Fruit fly (Drosophila melanogaster) whole organism, embryonic: ENCODE results near the gene CG34276.

Experiments used
- Atf6 ChIP-seq: fragments of 200-800 bp; sonication (Bioruptor generic); IDR thresholded peaks from 2 replicates; pipeline ENCODE4 v1.3.6; 2022; ENCODE audit warnings: missing biosample characterization, missing genetic modification characterization
- B-H1 ChIP-seq: fragments of 200-800 bp; sonication (Bioruptor generic); IDR thresholded peaks from 3 replicates; pipeline ENCODE4 v1.3.6; 2022; ENCODE audit warnings: missing biosample characterization, missing genetic modification characterization
- CG10147 ChIP-seq: fragments of 200-800 bp; sonication (Bioruptor generic); optimal IDR thresholded peaks from 2 replicates; lab custom pipeline; 2019; ENCODE audit warnings: missing biosample characterization, mild to moderate bottlenecking, missing genetic modification characterization, moderate library complexity
- CG10267 ChIP-seq: fragments of 200-800 bp; sonication (Bioruptor generic); optimal IDR thresholded peaks from 2 replicates; lab custom pipeline; 2018; ENCODE audit warnings: missing biosample characterization, mild to moderate bottlenecking, missing genetic modification characterization, moderate library complexity
- CG10274 ChIP-seq: fragments of 200-800 bp; sonication (Bioruptor generic); optimal IDR thresholded peaks from 3 replicates; lab custom pipeline; 2017; ENCODE audit warnings: missing biosample characterization, mild to moderate bottlenecking, missing genetic modification characterization
- CG11085 ChIP-seq: fragments of 200-800 bp; sonication (Bioruptor generic); IDR thresholded peaks from 2 replicates; pipeline ENCODE4 v1.3.6; 2022; ENCODE audit warnings: missing biosample characterization, missing genetic modification characterization
- CG12659 ChIP-seq: fragments of 200-800 bp; sonication (Bioruptor generic); optimal IDR thresholded peaks from 3 replicates; lab custom pipeline; 2017; ENCODE audit warnings: mild to moderate bottlenecking, missing biosample characterization, missing genetic modification reagents, missing genetic modification characterization
- CG13424 ChIP-seq: fragments of 200-800 bp; sonication (Bioruptor generic); optimal IDR thresholded peaks from 2 replicates; lab custom pipeline; 2019; ENCODE audit warnings: missing biosample characterization, mild to moderate bottlenecking, missing genetic modification characterization, moderate library complexity
- CG14965 ChIP-seq: fragments of 200-800 bp; sonication (Bioruptor generic); optimal IDR thresholded peaks from 2 replicates; lab custom pipeline; 2016; ENCODE audit warnings: missing biosample characterization, missing genetic modification characterization, borderline replicate concordance
- CG15011 ChIP-seq: fragments of 200-800 bp; sonication (Bioruptor generic); optimal IDR thresholded peaks from 3 replicates; lab custom pipeline; 2018; ENCODE audit warnings: missing biosample characterization, mild to moderate bottlenecking, missing genetic modification characterization
- CG15696 ChIP-seq: fragments of 200-800 bp; sonication (Bioruptor generic); optimal IDR thresholded peaks from 2 replicates; lab custom pipeline; 2019; ENCODE audit warnings: missing biosample characterization, mild to moderate bottlenecking, missing genetic modification characterization, moderate library complexity
- CG1602 ChIP-seq: fragments of 200-800 bp; sonication (Bioruptor generic); optimal IDR thresholded peaks from 3 replicates; lab custom pipeline; 2016; ENCODE audit warnings: missing biosample characterization, missing genetic modification characterization
- CG16815 ChIP-seq: fragments of 200-800 bp; sonication (Bioruptor generic); optimal IDR thresholded peaks from 3 replicates; lab custom pipeline; 2017; ENCODE audit warnings: missing biosample characterization, mild to moderate bottlenecking, missing genetic modification characterization
- CG2678 ChIP-seq: fragments of 200-800 bp; sonication (Bioruptor generic); optimal IDR thresholded peaks from 3 replicates; lab custom pipeline; 2019; ENCODE audit warnings: missing biosample characterization, mild to moderate bottlenecking, missing genetic modification characterization, moderate library complexity
- CG30431 ChIP-seq: fragments of 200-800 bp; sonication (Bioruptor generic); optimal IDR thresholded peaks from 2 replicates; lab custom pipeline; 2017; ENCODE audit warnings: missing biosample characterization, missing genetic modification characterization
- CG32772 ChIP-seq: fragments of 200-800 bp; sonication (Bioruptor generic); IDR thresholded peaks from 2 replicates; pipeline ENCODE4 v1.3.6; 2022; ENCODE audit warnings: missing biosample characterization, missing genetic modification characterization
- CG3281 ChIP-seq: fragments of 200-800 bp; sonication (Bioruptor generic); optimal IDR thresholded peaks from 3 replicates; lab custom pipeline; 2017; ENCODE audit warnings: missing biosample characterization, mild to moderate bottlenecking, missing genetic modification characterization
- CG3847 ChIP-seq: fragments of 200-800 bp; sonication (Bioruptor generic); IDR thresholded peaks from 2 replicates; pipeline ENCODE4 v1.3.6; 2022; ENCODE audit warnings: missing biosample characterization, missing genetic modification characterization
- CG4617 ChIP-seq: fragments of 200-800 bp; sonication (Bioruptor generic); optimal IDR thresholded peaks from 3 replicates; lab custom pipeline; 2016; ENCODE audit warnings: missing biosample characterization, missing genetic modification characterization, borderline replicate concordance
- CG5245 ChIP-seq: fragments of 200-800 bp; sonication (Bioruptor generic); optimal IDR thresholded peaks from 3 replicates; lab custom pipeline; 2016; ENCODE audit warnings: missing biosample characterization, missing genetic modification characterization
- CG6765 ChIP-seq: fragments of 200-800 bp; sonication (Bioruptor generic); optimal IDR thresholded peaks from 3 replicates; lab custom pipeline; 2017; ENCODE audit warnings: missing biosample characterization, mild to moderate bottlenecking, missing genetic modification characterization
- CTCF ChIP-seq: fragments of 200-800 bp; sonication (Bioruptor generic); optimal IDR thresholded peaks from 2 replicates; lab custom pipeline; 2017; ENCODE audit warnings: missing biosample characterization, mild to moderate bottlenecking, missing genetic modification characterization, moderate library complexity
- Dip2 ChIP-seq: fragments of 200-800 bp; sonication (Bioruptor generic); IDR thresholded peaks from 2 replicates; pipeline ENCODE4 v1.3.6; 2022; ENCODE audit warnings: missing biosample characterization, missing genetic modification characterization
- Fer1 ChIP-seq: fragments of 200-800 bp; sonication (Bioruptor generic); optimal IDR thresholded peaks from 2 replicates; lab custom pipeline; 2017; ENCODE audit warnings: missing biosample characterization, mild to moderate bottlenecking, missing genetic modification characterization
- GATAe ChIP-seq: fragments of 200-800 bp; sonication (Bioruptor generic); conservative IDR thresholded peaks from 2 replicates; pipeline ENCODE4 v1.3.6; 2022; ENCODE audit warnings: missing biosample characterization, missing genetic modification characterization
- Hmx ChIP-seq: fragments of 200-800 bp; sonication (Bioruptor generic); optimal IDR thresholded peaks from 2 replicates; lab custom pipeline; 2016; ENCODE audit warnings: missing biosample characterization, missing genetic modification characterization
- Hr51 ChIP-seq, 2 experiments: fragments of 200-800 bp; sonication (Bioruptor generic); optimal IDR thresholded peaks; 2 replicates in 1 of 2; 3 replicates in 1 of 2; lab custom pipeline; 2016 to 2018; ENCODE audit warnings: missing biosample characterization in 2 of 2, missing genetic modification characterization in 2 of 2, mild to moderate bottlenecking in 1 of 2, moderate library complexity in 1 of 2
- Lhr ChIP-seq: fragments of 200-800 bp; sonication (Bioruptor generic); optimal IDR thresholded peaks from 3 replicates; lab custom pipeline; 2017; ENCODE audit warnings: mild to moderate bottlenecking, missing biosample characterization, missing genetic modification reagents, missing genetic modification characterization
- Mad ChIP-seq: fragments of 200-800 bp; sonication (Bioruptor generic); optimal IDR thresholded peaks from 2 replicates; lab custom pipeline; 2016; ENCODE audit warnings: missing biosample characterization, missing genetic modification characterization
- Nf-YA ChIP-seq: fragments of 200-800 bp; sonication (Bioruptor generic); IDR thresholded peaks from 2 replicates; pipeline ENCODE4 v1.3.6; 2022; ENCODE audit warnings: missing biosample characterization, missing genetic modification characterization
- Ssrp ChIP-seq: fragments of 200-800 bp; sonication (Bioruptor generic); optimal IDR thresholded peaks from 2 replicates; lab custom pipeline; 2018; ENCODE audit warnings: missing biosample characterization, mild to moderate bottlenecking, missing genetic modification characterization, moderate library complexity
- al ChIP-seq: fragments of 200-800 bp; sonication (Bioruptor generic); IDR thresholded peaks from 2 replicates; pipeline ENCODE4 v1.3.6; 2022; ENCODE audit warnings: missing biosample characterization, missing genetic modification characterization
- ase ChIP-seq: fragments of 200-800 bp; sonication (Bioruptor generic); IDR thresholded peaks from 3 replicates; pipeline ENCODE4 v1.3.6; 2022; ENCODE audit warnings: missing biosample characterization, missing genetic modification characterization
- bab2 ChIP-seq: fragments of 200-800 bp; sonication (Bioruptor generic); optimal IDR thresholded peaks from 2 replicates; lab custom pipeline; 2016; ENCODE audit warnings: missing biosample characterization, missing genetic modification characterization
- bcd ChIP-seq: fragments of 200-800 bp; sonication (Bioruptor generic); optimal IDR thresholded peaks from 2 replicates; lab custom pipeline; 2017; ENCODE audit warnings: missing biosample characterization, mild to moderate bottlenecking, missing genetic modification characterization
- cwo ChIP-seq: fragments of 200-800 bp; sonication (Bioruptor generic); optimal IDR thresholded peaks from 3 replicates; lab custom pipeline; 2017; ENCODE audit warnings: missing biosample characterization, missing genetic modification characterization, mild to moderate bottlenecking, moderate library complexity, missing genetic modification reagents
- exex ChIP-seq: fragments of 200-800 bp; sonication (Bioruptor generic); optimal IDR thresholded peaks from 4 replicates; lab custom pipeline; 2018; ENCODE audit warnings: missing biosample characterization, mild to moderate bottlenecking, missing genetic modification characterization, moderate library complexity
- grn ChIP-seq: fragments of 200-800 bp; sonication (Bioruptor generic); optimal IDR thresholded peaks from 3 replicates; lab custom pipeline; 2017; ENCODE audit warnings: missing biosample characterization, missing genetic modification characterization
- ind ChIP-seq: fragments of 200-800 bp; sonication (Bioruptor generic); optimal IDR thresholded peaks from 3 replicates; lab custom pipeline; 2016; ENCODE audit warnings: missing biosample characterization, missing genetic modification characterization
- ken ChIP-seq: fragments of 200-800 bp; sonication (Bioruptor generic); IDR thresholded peaks from 3 replicates; pipeline ENCODE4 v1.3.6; 2022; ENCODE audit warnings: missing biosample characterization, missing genetic modification characterization
- lola ChIP-seq, 3 experiments: fragments of >200 bp in 2 of 3; fragments of 200-800 bp in 1 of 3; sonication (Bioruptor generic) in 1 of 3; optimal IDR thresholded peaks; 2 replicates each; lab custom pipeline; 2017 to 2019; ENCODE audit warnings: missing biosample characterization in 3 of 3, missing genetic modification characterization in 3 of 3, mild to moderate bottlenecking in 1 of 3, moderate library complexity in 1 of 3
- luna ChIP-seq: fragments of 200-800 bp; sonication (Bioruptor generic); optimal IDR thresholded peaks from 2 replicates; lab custom pipeline; 2016; ENCODE audit warnings: missing biosample characterization, missing genetic modification characterization
- pnt ChIP-seq: fragments of 200-800 bp; sonication (Bioruptor generic); optimal IDR thresholded peaks from 3 replicates; lab custom pipeline; 2016; ENCODE audit warnings: missing biosample characterization, missing genetic modification characterization
- repo ChIP-seq: fragments of 200-800 bp; sonication (Bioruptor generic); optimal IDR thresholded peaks from 2 replicates; lab custom pipeline; 2016; ENCODE audit warnings: missing biosample characterization, missing genetic modification characterization
- sd ChIP-seq: fragments of 200-800 bp; sonication (Bioruptor generic); optimal IDR thresholded peaks from 3 replicates; lab custom pipeline; 2018; ENCODE audit warnings: missing biosample characterization, mild to moderate bottlenecking, missing genetic modification characterization, moderate library complexity
- sug ChIP-seq: fragments of 200-800 bp; optimal IDR thresholded peaks from 2 replicates; lab custom pipeline; 2019; ENCODE audit warnings: missing biosample characterization, mild to moderate bottlenecking, missing genetic modification characterization, moderate library complexity
- toy ChIP-seq: fragments of 200-800 bp; sonication (Bioruptor generic); IDR thresholded peaks from 2 replicates; pipeline ENCODE4 v1.3.6; 2022; ENCODE audit warnings: missing biosample characterization, missing genetic modification characterization
- tup ChIP-seq: fragments of 200-800 bp; sonication (Bioruptor generic); optimal IDR thresholded peaks from 2 replicates; lab custom pipeline; 2016; ENCODE audit warnings: missing biosample characterization, mild to moderate bottlenecking, missing genetic modification characterization, moderate library complexity
- unc-4 ChIP-seq: fragments of 200-800 bp; sonication (Bioruptor generic); IDR thresholded peaks from 2 replicates; pipeline ENCODE4 v1.3.6; 2022; ENCODE audit warnings: missing biosample characterization, missing genetic modification characterization; ENCODE audit not compliant: partially characterized antibody
- vfl ChIP-seq: fragments of 200-800 bp; sonication (Bioruptor generic); optimal IDR thresholded peaks from 2 replicates; lab custom pipeline; 2016; ENCODE audit warnings: missing biosample characterization, missing genetic modification characterization
- vnd ChIP-seq: fragments of 200-800 bp; sonication (Bioruptor generic); IDR thresholded peaks from 3 replicates; pipeline ENCODE4 v1.3.6; 2022; ENCODE audit warnings: missing biosample characterization, missing genetic modification characterization; ENCODE audit not compliant: partially characterized antibody
- zfh1 ChIP-seq: fragments of 200-800 bp; sonication (Bioruptor generic); IDR thresholded peaks from 3 replicates; pipeline ENCODE4 v1.3.6; 2022; ENCODE audit warnings: missing biosample characterization, missing genetic modification characterization

CG34276 gene

dm6 chr3R:15920751-15921156 is 4.7 kb upstream of the CG34276 start, which contains the start of gene Fbxl7 (continued):
- no peak for TF ChIP-seq Hr51 (GFP tag; optimal IDR thresholded peaks at IDR 0.05; lab: Kevin White, UChicago)
- no peak for TF ChIP-seq ken (GFP tag; lab: Robert Waterston, UW)
- TF ChIP-seq Ssrp (tag; lab: Kevin White, UChicago), result no peak
- no peak for TF ChIP-seq CG32772
- TF ChIP-seq GATAe (GFP tag; lab: Robert Waterston, UW), result no peak
- TF ChIP-seq CG13424 (tag; lab: Kevin White, UChicago), result no peak
- TF ChIP-seq Fer1 (GFP tag; lab: Kevin White, UChicago), result no peak
- no peak for TF ChIP-seq CG1602 (GFP tag; lab: Kevin White, UChicago)
- TF ChIP-seq cwo (GFP tag; lab: Kevin White, UChicago), result no peak
- TF ChIP-seq unc-4 (GFP tag; lab: Robert Waterston, UW), result peak; percentile 26; the same call in 1 of the 2 replicates
- no peak for TF ChIP-seq Atf6 (GFP tag; lab: Robert Waterston, UW)
- TF ChIP-seq toy (GFP tag; lab: Robert Waterston, UW), result no peak
- TF ChIP-seq grn (GFP tag; lab: Kevin White, UChicago), result no peak
- no peak for TF ChIP-seq ind (GFP tag; lab: Kevin White, UChicago)
- no peak for TF ChIP-seq B-H1 (GFP tag; lab: Robert Waterston, UW)
- TF ChIP-seq CG6765, result no peak
- TF ChIP-seq vfl (GFP tag; lab: Kevin White, UChicago), result no peak
- no peak for TF ChIP-seq Hmx (GFP tag; lab: Kevin White, UChicago)
- TF ChIP-seq al (GFP tag; lab: Robert Waterston, UW), result no peak
- TF ChIP-seq repo, result no peak
- TF ChIP-seq CG5245 (GFP tag; lab: Kevin White, UChicago), result no peak
- no peak for TF ChIP-seq CTCF
- no peak for TF ChIP-seq bab2 (GFP tag; lab: Kevin White, UChicago)
- no peak for TF ChIP-seq CG15696 (tag; lab: Kevin White, UChicago)
- no peak for TF ChIP-seq CG14965 (GFP tag; lab: Kevin White, UChicago)
- no peak for TF ChIP-seq CG10267 (tag; lab: Kevin White, UChicago)
- TF ChIP-seq CG30431 (GFP tag; lab: Kevin White, UChicago), result no peak
- TF ChIP-seq bcd (GFP tag; lab: Kevin White, UChicago), result no peak
- peak; percentile 39; the same call in 1 of the 3 replicates for TF ChIP-seq zfh1
- no peak for TF ChIP-seq tup (GFP tag; lab: Kevin White, UChicago)
- TF ChIP-seq sd (tag; lab: Kevin White, UChicago), result peak; percentile 67
- no peak for TF ChIP-seq CG16815
- no peak for TF ChIP-seq ase
- TF ChIP-seq CG15011 (GFP tag; lab: Kevin White, UChicago), result no peak
- TF ChIP-seq CG3847 (GFP tag; lab: Robert Waterston, UW), result no peak
- no peak for TF ChIP-seq Mad (GFP tag; lab: Kevin White, UChicago)
- TF ChIP-seq vnd (GFP tag; lab: Robert Waterston, UW), result no peak
- no peak for TF ChIP-seq lola (GFP tag; optimal IDR thresholded peaks at IDR 0.05; lab: Kevin White, UChicago)
- no peak for TF ChIP-seq CG12659
- no peak for TF ChIP-seq exex (tag; lab: Kevin White, UChicago)
- no peak for TF ChIP-seq CG2678 (tag; lab: Kevin White, UChicago)
- TF ChIP-seq CG10147 (GFP tag; lab: Kevin White, UChicago), result no peak
- TF ChIP-seq Nf-YA (GFP tag; lab: Robert Waterston, UW), result no peak
- TF ChIP-seq CG4617 (GFP tag; lab: Kevin White, UChicago), result no peak
- TF ChIP-seq CG11085 (GFP tag; lab: Robert Waterston, UW), result no peak
- TF ChIP-seq luna (GFP tag; lab: Kevin White, UChicago), result no peak
- no peak for TF ChIP-seq pnt
- TF ChIP-seq sug (tag; lab: Kevin White, UChicago), result no peak
- TF ChIP-seq CG3281 (GFP tag; lab: Kevin White, UChicago), result no peak
- no peak for TF ChIP-seq Dip2 (GFP tag; lab: Robert Waterston, UW)
- no peak for TF ChIP-seq Lhr
- TF ChIP-seq CG10274 (GFP tag; lab: Kevin White, UChicago), result no peak
